Worm (Caenorhabditis elegans) whole organism, L4/young adult: ENCODE data around the gene C53D6.10.

Source experiments
- W03F9.2 ChIP-seq: fragments of 150-350 bp; optimal IDR thresholded peaks from 2 replicates; lab custom pipeline; 2014; ENCODE audit warnings: missing biosample characterization, missing genetic modification characterization
- dao-5 ChIP-seq: sonication (generic microtip); optimal IDR thresholded peaks from 2 replicates; lab custom pipeline; 2016; ENCODE audit warnings: missing genotype, missing genetic modification characterization, moderate library complexity, missing compliant biosample characterization
- him-1 ChIP-seq: sonication (generic microtip); optimal IDR thresholded peaks from 2 replicates; lab custom pipeline; 2016; ENCODE audit warnings: missing genotype, missing genetic modification reagents, missing genetic modification characterization, missing compliant biosample characterization

C53D6.10 gene

ce11 chrIV:8984566-8984965, 49.7 kb downstream of the C53D6.10 start, which contains the start of gene nstp-1:
TSS of gene nstp-1 (plus strand) at chrIV:8984866.
- TF ChIP-seq dao-5 (tag; lab: Kevin White, UChicago) (no peak), him-1 (no peak), W03F9.2 (tag; lab: Kevin White, UChicago) (no peak)
